Fruit fly (Drosophila melanogaster): ENCODE results near the gene CG42540.

dm6 chr3L:4554216-4554615 is 1.7 kb upstream of the CG42540 start:
- TF ChIP-seq Sin3A (optimal IDR thresholded peaks at IDR 0.05): no peak
- no peak for TF ChIP-seq psq (optimal IDR thresholded peaks at IDR 0.05)
- TF ChIP-seq insv (optimal IDR thresholded peaks at IDR 0.05): no peak
- no peak for TF ChIP-seq Myc (optimal IDR thresholded peaks at IDR 0.05)
- no peak for TF ChIP-seq h (optimal IDR thresholded peaks at IDR 0.05)

Measured in Kc167 (cell line).